Fruit fly (Drosophila melanogaster): Measurements from ENCODE around the gene pinta.

The pinta gene

DNA sequence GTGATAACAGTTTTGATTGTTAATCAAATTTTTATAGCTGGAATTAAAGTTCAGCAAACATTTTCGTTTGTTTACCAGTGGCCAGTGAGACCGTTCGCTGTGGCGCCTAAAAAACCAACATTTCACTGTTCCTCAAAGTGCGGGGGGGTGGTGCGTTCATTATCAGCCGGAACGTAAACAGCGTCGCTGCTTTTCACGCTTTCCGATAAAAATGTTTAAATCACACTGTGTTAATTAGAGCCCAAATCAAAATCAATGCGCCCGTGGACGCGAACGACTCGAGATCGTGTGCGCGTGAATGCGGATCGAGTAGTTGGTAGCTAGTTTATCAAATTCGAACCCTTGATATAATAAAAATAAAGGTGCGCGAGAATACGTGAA, 23.1 kb upstream of the pinta start, which contains the start of gene CG34376 (continued):
- TF ChIP-seq vnd (GFP tag; IDR thresholded peaks at IDR 0.05; ENCODE audit: partially characterized antibody) (no peak; the same call in 2 of the 3 replicates), CG17612 (GFP tag; IDR thresholded peaks at IDR 0.05) (no peak), CrebB (tag; optimal IDR thresholded peaks at IDR 0.05) (peak; percentile 40), fd64A (GFP tag; optimal IDR thresholded peaks at IDR 0.05) (no peak), Hr39 (optimal IDR thresholded peaks at IDR 0.05) (no peak), Abd-B (GFP tag; optimal IDR thresholded peaks at IDR 0.05) (peak; percentile 35), Drgx (GFP tag; IDR thresholded peaks at IDR 0.05) (peak; percentile 37), CG11093 (GFP tag; IDR thresholded peaks at IDR 0.05) (no peak), CG3065 (GFP tag; optimal IDR thresholded peaks at IDR 0.05) (no peak), CG2116 (GFP tag; optimal IDR thresholded peaks at IDR 0.05) (peak; percentile 74), fd3F (GFP tag; optimal IDR thresholded peaks at IDR 0.05) (no peak), TFAM (GFP tag; optimal IDR thresholded peaks at IDR 0.05) (no peak), CG17912 (GFP tag; optimal IDR thresholded peaks at IDR 0.05) (peak; percentile 60), CG34224 (GFP tag; IDR thresholded peaks at IDR 0.05; ENCODE audit: partially characterized antibody) (peak; percentile 29; the same call in 1 of the 3 replicates), lmd (GFP tag; IDR thresholded peaks at IDR 0.05) (peak; percentile 45), CG6654 (GFP tag; optimal IDR thresholded peaks at IDR 0.05) (no peak), ase (GFP tag; IDR thresholded peaks at IDR 0.05) (peak; percentile 45; the same call in 1 of the 3 replicates), CG11247 (GFP tag; IDR thresholded peaks at IDR 0.05) (peak; percentile 7; the same call in 1 of the 2 replicates), CG7987 (GFP tag; optimal IDR thresholded peaks at IDR 0.05) (peak; percentile 49), Eip74EF (GFP tag; optimal IDR thresholded peaks at IDR 0.05) (no peak), CG8478 (optimal IDR thresholded peaks at IDR 0.05) (no peak), hb (GFP tag; IDR thresholded peaks at IDR 0.05; ENCODE audit: partially characterized antibody) (no peak), Dbx (GFP tag; IDR thresholded peaks at IDR 0.05) (peak; percentile 49; the same call in 1 of the 3 replicates), oc (tag; optimal IDR thresholded peaks at IDR 0.05) (peak; percentile 21), cas (GFP tag; IDR thresholded peaks at IDR 0.05) (no peak), zfh2 (GFP tag; optimal IDR thresholded peaks at IDR 0.05) (peak; percentile 28), nau (GFP tag; optimal IDR thresholded peaks at IDR 0.05) (peak; percentile 29)

DNA sequence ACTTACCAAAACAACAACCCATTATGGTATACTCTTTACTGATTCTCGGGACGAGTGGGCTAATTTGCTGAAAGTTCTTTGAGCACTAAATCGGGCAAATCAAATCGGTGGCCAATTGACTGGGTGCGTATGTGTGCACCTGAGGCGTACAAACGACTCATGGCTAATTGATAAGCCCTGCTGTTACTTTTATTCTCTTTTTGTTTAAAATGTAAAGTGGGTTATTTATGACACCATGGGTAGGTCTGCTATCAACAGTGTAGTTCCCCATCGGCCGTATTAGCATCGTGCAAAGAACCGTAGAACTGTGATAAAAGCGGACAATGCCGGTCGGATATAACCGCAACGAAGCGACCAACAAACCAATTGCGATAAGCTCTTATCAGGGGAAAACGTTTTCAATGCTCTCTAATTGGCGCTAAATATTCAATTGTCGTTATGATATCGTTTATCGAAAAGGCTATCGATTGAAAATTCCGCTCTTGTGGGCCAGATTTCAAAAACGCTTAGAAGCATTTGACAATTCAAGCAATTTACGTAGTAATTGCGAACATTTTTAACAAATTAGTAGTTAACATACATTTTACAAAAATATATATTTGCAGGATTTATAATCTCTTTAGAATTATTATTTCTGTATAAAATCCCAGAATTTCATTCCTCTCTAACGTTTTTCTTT, 22.6 kb upstream of the pinta start, which contains the start of gene CG34288:
Gene CG34288 (minus strand): TSS at position 69 of the 679 bp plus-strand sequence.
- TF ChIP-seq nerfin-2 (GFP tag; IDR thresholded peaks at IDR 0.05; ENCODE audit: partially characterized antibody) = peak; percentile 51; the same call in 1 of the 2 replicates
- peak; percentile 14 for TF ChIP-seq bab2 (GFP tag; optimal IDR thresholded peaks at IDR 0.05)
- TF ChIP-seq Bgb (GFP tag; IDR thresholded peaks at IDR 0.05; ENCODE audit: partially characterized antibody) = peak; percentile 29; the same call in 1 of the 2 replicates
- peak; percentile 95 for TF ChIP-seq GATAe (GFP tag; conservative IDR thresholded peaks at IDR 0.05)
- TF ChIP-seq ERR (GFP tag; optimal IDR thresholded peaks at IDR 0.05) = no peak
- TF ChIP-seq HLH4C (GFP tag; IDR thresholded peaks at IDR 0.05; ENCODE audit: partially characterized antibody) = 0 out of 3 replicates have a peak, but pooled peaks have one; percentile 27
- no peak for TF ChIP-seq stc (GFP tag; IDR thresholded peaks at IDR 0.05)
- 0 out of 2 replicates have a peak, but pooled peaks have one; percentile 14 for TF ChIP-seq CG43689 (GFP tag; IDR thresholded peaks at IDR 0.05)
- peak; percentile 51; the same call in 1 of the 2 replicates for TF ChIP-seq wdn (GFP tag; IDR thresholded peaks at IDR 0.05)
- TF ChIP-seq CG2120 (GFP tag; optimal IDR thresholded peaks at IDR 0.05) = peak; percentile 73
- 0 out of 2 replicates have a peak, but pooled peaks have one; percentile 22 for TF ChIP-seq CG4730 (GFP tag; IDR thresholded peaks at IDR 0.05)
- no peak for TF ChIP-seq CG10321 (GFP tag; IDR thresholded peaks at IDR 0.05)
- TF ChIP-seq Stat92E (GFP tag; optimal IDR thresholded peaks at IDR 0.05) = no peak
- TF ChIP-seq CG16815 (GFP tag; optimal IDR thresholded peaks at IDR 0.05) = no peak
- peak; percentile 39; the same call in 1 of the 2 replicates for TF ChIP-seq CkIIα-i1 (GFP tag; IDR thresholded peaks at IDR 0.05)
- peak; percentile 26; the same call in 1 of the 2 replicates for TF ChIP-seq lmd (GFP tag; IDR thresholded peaks at IDR 0.05)
- TF ChIP-seq sob (GFP tag; IDR thresholded peaks at IDR 0.05) = peak; percentile 73
- no peak for TF ChIP-seq CG9797 (GFP tag; optimal IDR thresholded peaks at IDR 0.05)
- peak; percentile 1 for TF ChIP-seq slp2 (GFP tag; optimal IDR thresholded peaks at IDR 0.05)
- no peak for TF ChIP-seq CG11723 (GFP tag; optimal IDR thresholded peaks at IDR 0.05)
- peak; percentile 73 for TF ChIP-seq sd (tag; optimal IDR thresholded peaks at IDR 0.05)
- TF ChIP-seq Mrtf (GFP tag; IDR thresholded peaks at IDR 0.05) = peak; percentile 62; the same call in 2 of the 3 replicates
- 0 out of 2 replicates have a peak, but pooled peaks have one; percentile 5 for TF ChIP-seq toy (GFP tag; IDR thresholded peaks at IDR 0.05)
- no peak for TF ChIP-seq kay (GFP tag; optimal IDR thresholded peaks at IDR 0.05)
